Fruit fly (Drosophila melanogaster): Measurements from ENCODE around the gene nmdyn-D7.
"Not testable (repeated sequence)": the region's sequence is repeated elsewhere in the genome, so short reads cannot be mapped to it uniquely, and the experiment has no call there.

nmdyn-D7 gene

DNA sequence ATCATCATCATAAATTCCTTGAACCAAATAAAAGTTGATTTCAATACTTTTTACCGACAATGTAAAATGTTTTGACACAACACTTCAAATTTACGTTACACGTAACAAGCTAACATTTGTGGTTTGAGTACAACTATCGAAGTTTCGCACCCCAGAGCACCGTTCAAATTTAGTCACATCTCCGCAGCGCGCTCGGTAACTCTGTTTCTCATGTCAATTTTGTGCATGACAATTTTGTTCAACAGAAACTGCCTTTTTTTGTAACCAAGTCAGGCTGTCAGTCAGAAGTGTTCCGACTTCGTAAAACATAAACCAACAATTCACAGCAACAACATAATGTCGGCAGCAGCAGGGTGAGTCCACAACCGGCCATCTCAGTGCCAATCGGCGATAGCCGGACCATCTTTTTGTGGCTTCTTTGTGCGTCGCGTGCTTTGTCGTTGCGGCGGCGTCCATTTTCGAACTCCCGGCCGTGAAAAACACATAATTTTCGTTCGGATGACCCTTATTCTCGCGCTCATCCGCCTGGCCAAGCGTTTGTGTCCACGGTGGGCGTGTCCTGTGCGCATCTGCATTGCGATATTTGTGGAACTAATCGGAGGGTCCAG lies 1.9 kb upstream of the nmdyn-D7 start, which contains the start of gene p23:
Gene p23 (plus strand): TSS at position 194 of the 608 bp plus-strand sequence.
- TF ChIP-seq usp (GFP tag; optimal IDR thresholded peaks at IDR 0.05) (no peak), woc (GFP tag; optimal IDR thresholded peaks at IDR 0.05) (no peak), Mio (GFP tag; optimal IDR thresholded peaks at IDR 0.05) (no peak), Jra (GFP tag; optimal IDR thresholded peaks at IDR 0.05) (no peak), CG32264 (GFP tag; optimal IDR thresholded peaks at IDR 0.05) (no peak), Dif (GFP tag; optimal IDR thresholded peaks at IDR 0.05; ENCODE audit: partially characterized antibody) (peak; percentile 60), Rel (GFP tag; optimal IDR thresholded peaks at IDR 0.05) (no peak), Rel (tag; optimal IDR thresholded peaks at IDR 0.05) (peak; percentile 51), fru (GFP tag; optimal IDR thresholded peaks at IDR 0.05) (no peak), pan (optimal IDR thresholded peaks at IDR 0.05) (no peak), rgr (GFP tag; optimal IDR thresholded peaks at IDR 0.05) (peak; percentile 28), sv (GFP tag; optimal IDR thresholded peaks at IDR 0.05) (peak; percentile 26), Hr78 (GFP tag; optimal IDR thresholded peaks at IDR 0.05) (no peak), dl (GFP tag; optimal IDR thresholded peaks at IDR 0.05; ENCODE audit: insufficient read depth in 1 of 2, partially characterized antibody in 2 of 2) (no peak), foxo (GFP tag; optimal IDR thresholded peaks at IDR 0.05) (no peak)

dm6 chr3R:9683064-9683682 lies 3.4 kb downstream of the nmdyn-D7 start:
- no peak for TF ChIP-seq N (GFP tag; optimal IDR thresholded peaks at IDR 0.05)
- TF ChIP-seq ey (GFP tag; optimal IDR thresholded peaks at IDR 0.05): no peak
- TF ChIP-seq psq (GFP tag; optimal IDR thresholded peaks at IDR 0.05): no peak
- no peak for TF ChIP-seq Mio (GFP tag; optimal IDR thresholded peaks at IDR 0.05)
- no peak for TF ChIP-seq sage (GFP tag; optimal IDR thresholded peaks at IDR 0.05)
- TF ChIP-seq dl (GFP tag; optimal IDR thresholded peaks at IDR 0.05; ENCODE audit: insufficient read depth in 1 of 2, partially characterized antibody in 2 of 2): no peak
- no peak for TF ChIP-seq lola (GFP tag; optimal IDR thresholded peaks at IDR 0.05)
- no peak for TF ChIP-seq dsf (GFP tag; optimal IDR thresholded peaks at IDR 0.05; ENCODE audit: borderline replicate concordance)

- TF ChIP-seq Dif (GFP tag; optimal IDR thresholded peaks at IDR 0.05; ENCODE audit: partially characterized antibody): no peak
- no peak for TF ChIP-seq usp (GFP tag; optimal IDR thresholded peaks at IDR 0.05)
- no peak for TF ChIP-seq Rel (GFP tag; optimal IDR thresholded peaks at IDR 0.05)
- TF ChIP-seq Rel (tag; optimal IDR thresholded peaks at IDR 0.05): peak; percentile 79
- no peak for TF ChIP-seq Hnf4 (GFP tag; optimal IDR thresholded peaks at IDR 0.05)
- no peak for TF ChIP-seq dsf (GFP tag; optimal IDR thresholded peaks at IDR 0.05; ENCODE audit: borderline replicate concordance)
- TF ChIP-seq Hr78 (GFP tag; optimal IDR thresholded peaks at IDR 0.05): no peak
Measured at dm6 chr3R:9684125-9684524, 4.4 kb downstream of the nmdyn-D7 start, which contains the start of gene CG9444. TSS of gene CG9444 (minus strand) at chr3R:9684264.

DNA sequence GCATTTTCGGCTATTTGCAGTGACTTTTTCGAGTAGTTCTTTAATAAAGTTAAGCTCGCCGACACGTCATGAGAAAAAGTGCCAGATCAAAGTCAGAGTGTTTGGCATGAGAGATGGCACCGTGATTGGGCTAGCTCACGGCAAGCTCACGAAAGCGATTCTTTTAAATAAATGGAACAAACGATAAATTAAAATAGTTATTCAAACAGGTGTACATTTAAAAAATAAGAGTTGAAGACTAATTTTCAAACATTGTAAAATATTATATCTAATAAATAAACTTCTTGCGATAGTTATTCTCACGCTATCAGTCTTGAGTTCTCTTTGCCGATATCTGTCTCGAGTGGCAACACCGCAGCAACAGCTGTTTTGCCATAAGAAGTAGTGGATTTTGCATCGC lies 5.6 kb downstream of the nmdyn-D7 start, which contains the start of the genes eca and CG18542:
Gene eca (minus strand): TSS at position 101 of the 400 bp plus-strand sequence.
Gene CG18542 (plus strand): TSS at position 385 of the 400 bp plus-strand sequence.
- TF ChIP-seq Jra (GFP tag; optimal IDR thresholded peaks at IDR 0.05); jim (GFP tag; optimal IDR thresholded peaks at IDR 0.05); CrebA (GFP tag; optimal IDR thresholded peaks at IDR 0.05; ENCODE audit: borderline replicate concordance): not testable (repeated sequence)

DNA sequence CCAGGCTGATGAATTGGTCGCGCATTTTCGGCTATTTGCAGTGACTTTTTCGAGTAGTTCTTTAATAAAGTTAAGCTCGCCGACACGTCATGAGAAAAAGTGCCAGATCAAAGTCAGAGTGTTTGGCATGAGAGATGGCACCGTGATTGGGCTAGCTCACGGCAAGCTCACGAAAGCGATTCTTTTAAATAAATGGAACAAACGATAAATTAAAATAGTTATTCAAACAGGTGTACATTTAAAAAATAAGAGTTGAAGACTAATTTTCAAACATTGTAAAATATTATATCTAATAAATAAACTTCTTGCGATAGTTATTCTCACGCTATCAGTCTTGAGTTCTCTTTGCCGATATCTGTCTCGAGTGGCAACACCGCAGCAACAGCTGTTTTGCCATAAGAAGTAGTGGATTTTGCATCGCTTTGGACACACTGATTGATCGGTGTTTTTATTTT lies 13.0 kb downstream of the nmdyn-D7 start, which contains the start of the genes Unc-115b, p24-2 and CG32939:
Gene Unc-115b (minus strand): TSS at position 101 of the 455 bp plus-strand sequence.
Gene p24-2 (minus strand): TSS at position 120 of the 455 bp plus-strand sequence.
Gene CG32939 (plus strand): TSS at position 405 of the 455 bp plus-strand sequence.
- not testable (repeated sequence) for TF ChIP-seq OdsH, Hnf4, lola (GFP tag; optimal IDR thresholded peaks at IDR 0.05)

dm6 chr3R:9694999-9695398 lies 15.3 kb downstream of the nmdyn-D7 start:
- TF ChIP-seq Dif (GFP tag; optimal IDR thresholded peaks at IDR 0.05; ENCODE audit: partially characterized antibody) (no peak), pan (optimal IDR thresholded peaks at IDR 0.05) (no peak), h (GFP tag; optimal IDR thresholded peaks at IDR 0.05) (no peak), foxo (GFP tag; optimal IDR thresholded peaks at IDR 0.05) (no peak), OdsH (GFP tag; optimal IDR thresholded peaks at IDR 0.05) (no peak), usp (GFP tag; optimal IDR thresholded peaks at IDR 0.05) (no peak), Abd-B (GFP tag; optimal IDR thresholded peaks at IDR 0.05) (no peak), dsf (GFP tag; optimal IDR thresholded peaks at IDR 0.05; ENCODE audit: borderline replicate concordance) (no peak), CrebA (GFP tag; optimal IDR thresholded peaks at IDR 0.05; ENCODE audit: borderline replicate concordance) (no peak)
